Worm (Caenorhabditis elegans): ENCODE results near the gene T19E7.6.

T19E7.6 gene

ce11 chrIV:5654203-5654602 lies 15.1 kb downstream of the T19E7.6 start (continued):
- TF ChIP-seq B0336.3 (GFP tag; IDR thresholded peaks at IDR 0.05) = no peak
- TF ChIP-seq F57A8.1 (GFP tag; optimal IDR thresholded peaks at IDR 0.05) = no peak
- TF ChIP-seq Y79H2A.3 (GFP tag; conservative IDR thresholded peaks at IDR 0.05) = no peak
- no peak for TF ChIP-seq snpc-3.4 (tag; optimal IDR thresholded peaks at IDR 0.05)
- TF ChIP-seq bed-2 (GFP tag; IDR thresholded peaks at IDR 0.05) = no peak
- peak; percentile 92 for TF ChIP-seq nhr-80 (tag; optimal IDR thresholded peaks at IDR 0.05)
- no peak for TF ChIP-seq B0261.1 (tag; optimal IDR thresholded peaks at IDR 0.05)
- peak; percentile 65 for TF ChIP-seq pha-4 (tag; optimal IDR thresholded peaks at IDR 0.05)
- no peak for TF ChIP-seq D2030.7 (GFP tag; IDR thresholded peaks at IDR 0.05)
- no peak for TF ChIP-seq egrh-3 (GFP tag; IDR thresholded peaks at IDR 0.05)
- TF ChIP-seq atf-7 (tag; optimal IDR thresholded peaks at IDR 0.05) = peak; percentile 38
- TF ChIP-seq ztf-28 (GFP tag; IDR thresholded peaks at IDR 0.05) = no peak
- TF ChIP-seq nhr-90 (tag; optimal IDR thresholded peaks at IDR 0.05) = peak; percentile 21
- TF ChIP-seq cebp-1 (GFP tag; IDR thresholded peaks at IDR 0.05) = no peak
- no peak for TF ChIP-seq cebp-1 (tag; optimal IDR thresholded peaks at IDR 0.05)
- no peak for TF ChIP-seq rpc-1 (optimal IDR thresholded peaks at IDR 0.05)
- no peak for TF ChIP-seq rpc-1 (tag; optimal IDR thresholded peaks at IDR 0.05)

- TF ChIP-seq Y56A3A.18 (GFP tag; IDR thresholded peaks at IDR 0.05) (peak; percentile 42; the same call in 1 of the 2 replicates), ZK185.1 (tag; optimal IDR thresholded peaks at IDR 0.05; ENCODE audit: poor library complexity, severe bottlenecking) (no peak)
Observed at ce11 chrIV:5653649-5654048, 15.7 kb downstream of the T19E7.6 start, which contains the start of gene clec-178. Gene clec-178 (plus strand): TSS chrIV:5653949.

ce11 chrIV:5652811-5653483 lies 16.4 kb downstream of the T19E7.6 start:
- no peak for TF ChIP-seq D2030.7 (GFP tag; IDR thresholded peaks at IDR 0.05)
- TF ChIP-seq him-1 (tag; optimal IDR thresholded peaks at IDR 0.05) = no peak
- TF ChIP-seq nhr-80 (tag; optimal IDR thresholded peaks at IDR 0.05) = peak; percentile 43

ce11 chrIV:5650761-5651332 lies 18.5 kb downstream of the T19E7.6 start:
- TF ChIP-seq attf-6 (GFP tag; IDR thresholded peaks at IDR 0.05) (peak; percentile 30; the same call in 1 of the 2 replicates), athp-1 (tag; optimal IDR thresholded peaks at IDR 0.05) (peak; percentile 65), nfyb-1 (GFP tag; IDR thresholded peaks at IDR 0.05) (0 out of 2 replicates have a peak, but pooled peaks have one; percentile 43), hrde-1 (tag; optimal IDR thresholded peaks at IDR 0.05; ENCODE audit: borderline replicate concordance) (peak; percentile 39), repo-1 (tag; optimal IDR thresholded peaks at IDR 0.05) (peak; percentile 81), F10E7.11 (tag; optimal IDR thresholded peaks at IDR 0.05) (no peak), F23B12.7 (tag; optimal IDR thresholded peaks at IDR 0.05; ENCODE audit: insufficient read depth) (no peak), B0336.3 (GFP tag; IDR thresholded peaks at IDR 0.05) (peak; percentile 73; the same call in 1 of the 2 replicates), Y53G8AR.9 (GFP tag; conservative IDR thresholded peaks at IDR 0.05) (peak; percentile 70; the same call in 1 of the 2 replicates), ama-1 (optimal IDR thresholded peaks at IDR 0.05) (no peak), ama-1 (GFP tag; optimal IDR thresholded peaks at IDR 0.05) (peak in 1 of 2 experiments; percentile 20), C06A6.2 (GFP tag; conservative IDR thresholded peaks at IDR 0.05) (0 out of 2 replicates have a peak, but pooled peaks have one; percentile 14), lsy-27 (tag; optimal IDR thresholded peaks at IDR 0.05; ENCODE audit: borderline replicate concordance, insufficient read depth) (no peak), Y53F4B.3 (GFP tag; IDR thresholded peaks at IDR 0.05) (peak; percentile 32; the same call in 1 of the 2 replicates), snpc-4 (GFP tag; optimal IDR thresholded peaks at IDR 0.05) (peak; percentile 57), snpc-4 (tag; optimal IDR thresholded peaks at IDR 0.05) (peak in 1 of 4 experiments; percentile 57), atf-7 (tag; optimal IDR thresholded peaks at IDR 0.05) (peak; percentile 13), ceh-91 (GFP tag; IDR thresholded peaks at IDR 0.05) (no peak), lin-26 (GFP tag; IDR thresholded peaks at IDR 0.05) (0 out of 2 replicates have a peak, but pooled peaks have one; percentile 32), F37B4.10 (GFP tag; IDR thresholded peaks at IDR 0.05) (no peak)

Data from whole organism, young adult.